Comparison of ENCODE assay signal across 5 worm cellular contexts in the genomic region with DNA sequence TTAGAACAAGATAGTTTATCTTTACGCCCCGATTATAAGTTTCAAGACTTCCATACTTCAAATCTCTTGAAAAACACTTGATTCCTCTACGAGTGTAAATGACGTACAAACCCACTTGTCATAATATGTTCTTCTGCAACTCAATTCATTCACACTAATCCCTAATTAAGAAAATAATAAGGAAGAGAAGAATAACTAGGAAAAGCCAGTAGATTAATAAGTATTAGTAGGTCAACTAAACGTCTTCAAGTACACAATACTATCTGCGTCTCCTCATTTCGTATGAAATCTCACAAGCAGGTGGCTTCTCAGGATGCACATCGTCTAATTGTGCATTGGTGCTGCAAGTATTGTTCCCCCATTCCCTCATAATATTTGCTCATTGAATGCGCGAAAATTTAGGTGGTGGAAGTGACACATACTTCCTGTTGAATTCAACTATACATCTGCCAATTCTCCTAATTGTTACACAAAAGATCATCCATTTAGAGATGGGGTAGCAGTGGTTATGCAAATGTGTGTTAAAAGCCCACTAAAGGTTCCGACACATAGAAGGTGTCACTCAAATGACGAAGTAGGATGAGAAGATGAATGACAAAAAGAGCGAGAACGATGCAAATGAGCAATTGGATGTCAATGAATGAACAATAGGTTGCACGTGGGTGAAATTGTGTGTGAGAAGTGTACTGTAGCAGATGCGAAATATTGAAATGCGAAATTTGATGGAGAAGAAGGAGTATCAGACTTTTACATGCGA.
A peak's percentile ranks its signal among the peaks of the same experiment; 100 is the strongest.
TF ChIP-seq lines count a peak whose summit lies in the region.

No protein-coding gene starts in this region.

TF ChIP-seq in whole organism, L1 larva, 84 proteins besides CTCF, POLR2A, EP300 and RAD21:
- TF ChIP-seq pax-3 (tag; optimal IDR thresholded peaks at IDR 0.05; lab: Kevin White, UChicago) (peak; percentile 77), mdl-1 (tag; optimal IDR thresholded peaks at IDR 0.05; lab: Kevin White, UChicago) (no peak), dsc-1 (tag; optimal IDR thresholded peaks at IDR 0.05; lab: Kevin White, UChicago) (peak; percentile 96), fkh-10 (GFP tag; optimal IDR thresholded peaks at IDR 0.05; lab: Kevin White, UChicago) (no peak), sox-4 (tag; optimal IDR thresholded peaks at IDR 0.05; lab: Kevin White, UChicago) (peak; percentile 3)

TF ChIP-seq in whole organism, L4 larva, 104 proteins besides CTCF, POLR2A, EP300 and RAD21:
- TF ChIP-seq aha-1 (tag; lab: Kevin White, UChicago) (peak; percentile 30), unc-62 (GFP tag; optimal IDR thresholded peaks at IDR 0.05 in 1 of 2; lab: Kevin White, UChicago) (peak in 1 of 2 experiments; percentile 99), unc-62 (tag; optimal IDR thresholded peaks at IDR 0.05; lab: Kevin White, UChicago) (no peak), ceh-32 (tag; optimal IDR thresholded peaks at IDR 0.05; lab: Kevin White, UChicago; ENCODE audit: poor library complexity) (no peak)
TF ChIP-seq in whole organism, L4 larva: peak in this region for 2.

TF ChIP-seq in whole organism, early embryonic, 17 proteins besides CTCF, POLR2A, EP300 and RAD21:
- TF ChIP-seq ceh-36 (tag; optimal IDR thresholded peaks at IDR 0.05; lab: Kevin White, UChicago) (peak; percentile 34), pes-1 (GFP tag; IDR thresholded peaks at IDR 0.05; lab: Robert Waterston, UW) (no peak)

TF ChIP-seq in whole organism, late embryonic, 69 proteins besides CTCF, POLR2A, EP300 and RAD21:
- peak; percentile 23 for TF ChIP-seq ceh-31 (tag; optimal IDR thresholded peaks at IDR 0.05; lab: Kevin White, UChicago)
- peak; percentile 47; the same call in 1 of the 2 replicates for TF ChIP-seq sox-2 (GFP tag; IDR thresholded peaks at IDR 0.05; lab: Robert Waterston, UW)
- TF ChIP-seq sox-4 (tag; optimal IDR thresholded peaks at IDR 0.05; lab: Kevin White, UChicago) = no peak
- no peak for TF ChIP-seq lin-11 (tag; optimal IDR thresholded peaks at IDR 0.05; lab: Kevin White, UChicago)
- TF ChIP-seq unc-42 (tag; optimal IDR thresholded peaks at IDR 0.05; lab: Kevin White, UChicago) = peak; percentile 21
- TF ChIP-seq pax-1 (tag; optimal IDR thresholded peaks at IDR 0.05; lab: Kevin White, UChicago) = no peak

TF ChIP-seq in whole organism, mixed stage, embryonic, 35 proteins besides CTCF, POLR2A, EP300 and RAD21:
- no peak for TF ChIP-seq flh-1 (GFP tag; optimal IDR thresholded peaks at IDR 0.05; lab: Kevin White, UChicago)
- TF ChIP-seq nhr-12 (tag; optimal IDR thresholded peaks at IDR 0.05; lab: Kevin White, UChicago) = no peak
- TF ChIP-seq drap-1 (GFP tag; optimal IDR thresholded peaks at IDR 0.05; lab: Kevin White, UChicago) = no peak
- peak; percentile 59 for TF ChIP-seq ces-1 (GFP tag; optimal IDR thresholded peaks at IDR 0.05; lab: Kevin White, UChicago)
- peak; percentile 25 for TF ChIP-seq nhr-2 (tag; optimal IDR thresholded peaks at IDR 0.05; lab: Kevin White, UChicago)
- TF ChIP-seq pha-4 (tag; optimal IDR thresholded peaks at IDR 0.05; lab: Kevin White, UChicago) = no peak
- peak; percentile 21 for TF ChIP-seq cnd-1 (tag; optimal IDR thresholded peaks at IDR 0.05; lab: Kevin White, UChicago)
- TF ChIP-seq mls-2 (tag; optimal IDR thresholded peaks at IDR 0.05; lab: Kevin White, UChicago) = peak; percentile 32
- TF ChIP-seq nhr-28 (tag; optimal IDR thresholded peaks at IDR 0.05; lab: Kevin White, UChicago) = no peak
- TF ChIP-seq nhr-237 (tag; optimal IDR thresholded peaks at IDR 0.05; lab: Kevin White, UChicago) = no peak
- TF ChIP-seq unc-39 (tag; optimal IDR thresholded peaks at IDR 0.05; lab: Kevin White, UChicago) = no peak
- TF ChIP-seq ztf-11 (tag; optimal IDR thresholded peaks at IDR 0.05; lab: Kevin White, UChicago) = no peak
- no peak for TF ChIP-seq zip-8 (tag; optimal IDR thresholded peaks at IDR 0.05; lab: Kevin White, UChicago)
- no peak for TF ChIP-seq sptf-1 (tag; optimal IDR thresholded peaks at IDR 0.05; lab: Kevin White, UChicago)
- no peak for TF ChIP-seq ceh-83 (GFP tag; optimal IDR thresholded peaks at IDR 0.05; lab: Kevin White, UChicago)
TF ChIP-seq in whole organism, mixed stage, embryonic: peak in this region for 4.
